Fruit fly (Drosophila melanogaster) whole organism, embryonic: ENCODE data around the gene CG3040.

ENCODE experiments used
- CG10366 ChIP-seq: fragments of 200-800 bp; sonication (Bioruptor generic); IDR thresholded peaks from 2 replicates; pipeline ENCODE4 v1.3.6; 2022; ENCODE audit warnings: missing biosample characterization, missing genetic modification characterization
- CG11085 ChIP-seq: fragments of 200-800 bp; sonication (Bioruptor generic); IDR thresholded peaks from 2 replicates; pipeline ENCODE4 v1.3.6; 2022; ENCODE audit warnings: missing biosample characterization, missing genetic modification characterization
- CG11398 ChIP-seq: fragments of 200-800 bp; sonication (Bioruptor generic); optimal IDR thresholded peaks from 2 replicates; lab custom pipeline; 2016; ENCODE audit warnings: missing biosample characterization, missing genetic modification characterization
- CG12071 ChIP-seq: fragments of 200-800 bp; sonication (Bioruptor generic); optimal IDR thresholded peaks from 3 replicates; lab custom pipeline; 2018; ENCODE audit warnings: missing biosample characterization, mild to moderate bottlenecking, missing genetic modification characterization
- CG13123 ChIP-seq: fragments of 200-800 bp; sonication (Bioruptor generic); optimal IDR thresholded peaks from 2 replicates; lab custom pipeline; 2016; ENCODE audit warnings: missing biosample characterization, missing genetic modification characterization
- CG13424 ChIP-seq: fragments of 200-800 bp; sonication (Bioruptor generic); optimal IDR thresholded peaks from 2 replicates; lab custom pipeline; 2019; ENCODE audit warnings: missing biosample characterization, mild to moderate bottlenecking, missing genetic modification characterization, moderate library complexity
- CG15011 ChIP-seq: fragments of 200-800 bp; sonication (Bioruptor generic); optimal IDR thresholded peaks from 3 replicates; lab custom pipeline; 2018; ENCODE audit warnings: missing biosample characterization, mild to moderate bottlenecking, missing genetic modification characterization
- CG15696 ChIP-seq: fragments of 200-800 bp; sonication (Bioruptor generic); optimal IDR thresholded peaks from 2 replicates; lab custom pipeline; 2019; ENCODE audit warnings: missing biosample characterization, mild to moderate bottlenecking, missing genetic modification characterization, moderate library complexity
- CG1792 ChIP-seq: fragments of 200-800 bp; sonication (Bioruptor generic); optimal IDR thresholded peaks from 2 replicates; lab custom pipeline; 2016; ENCODE audit warnings: missing biosample characterization, missing genetic modification characterization
- CG18262 ChIP-seq: fragments of 200-800 bp; optimal IDR thresholded peaks from 3 replicates; lab custom pipeline; 2019; ENCODE audit warnings: missing biosample characterization, mild to moderate bottlenecking, missing genetic modification characterization, moderate library complexity
- CG2120 ChIP-seq: fragments of 200-800 bp; sonication (Bioruptor generic); optimal IDR thresholded peaks from 3 replicates; lab custom pipeline; 2016; ENCODE audit warnings: missing biosample characterization, missing genetic modification characterization
- CG32532 ChIP-seq: fragments of 200-800 bp; sonication (Bioruptor generic); IDR thresholded peaks from 2 replicates; pipeline ENCODE4 v1.3.6; 2022; ENCODE audit warnings: missing biosample characterization, missing genetic modification characterization
- CG3281 ChIP-seq: fragments of 200-800 bp; sonication (Bioruptor generic); optimal IDR thresholded peaks from 3 replicates; lab custom pipeline; 2017; ENCODE audit warnings: missing biosample characterization, mild to moderate bottlenecking, missing genetic modification characterization
- CG3847 ChIP-seq: fragments of 200-800 bp; sonication (Bioruptor generic); IDR thresholded peaks from 2 replicates; pipeline ENCODE4 v1.3.6; 2022; ENCODE audit warnings: missing biosample characterization, missing genetic modification characterization
- CG42726 ChIP-seq: fragments of 200-800 bp; sonication (Bioruptor generic); IDR thresholded peaks from 2 replicates; pipeline ENCODE4 v1.3.6; 2022; ENCODE audit warnings: missing biosample characterization, missing genetic modification characterization; ENCODE audit not compliant: partially characterized antibody
- CG6175 ChIP-seq: fragments of 200-800 bp; sonication (Bioruptor generic); IDR thresholded peaks from 3 replicates; pipeline ENCODE4 v1.3.6; 2022; ENCODE audit warnings: missing biosample characterization, missing genetic modification characterization
- CG6765 ChIP-seq: fragments of 200-800 bp; sonication (Bioruptor generic); optimal IDR thresholded peaks from 3 replicates; lab custom pipeline; 2017; ENCODE audit warnings: missing biosample characterization, mild to moderate bottlenecking, missing genetic modification characterization
- CG7372 ChIP-seq: fragments of 200-800 bp; sonication (Bioruptor generic); IDR thresholded peaks from 2 replicates; pipeline ENCODE4 v1.3.6; 2022; ENCODE audit warnings: missing biosample characterization, missing genetic modification characterization
- CG7963 ChIP-seq: fragments of 200-800 bp; sonication (Bioruptor generic); IDR thresholded peaks from 3 replicates; pipeline ENCODE4 v1.3.6; 2022; ENCODE audit warnings: missing biosample characterization, missing genetic modification characterization; ENCODE audit not compliant: partially characterized antibody
- CG9727 ChIP-seq: fragments of 200-800 bp; sonication (Bioruptor generic); optimal IDR thresholded peaks from 3 replicates; lab custom pipeline; 2017; ENCODE audit warnings: missing biosample characterization, mild to moderate bottlenecking, missing genetic modification characterization
- CG9817 ChIP-seq: fragments of 200-800 bp; sonication (Bioruptor generic); optimal IDR thresholded peaks from 2 replicates; lab custom pipeline; 2018; ENCODE audit warnings: missing biosample characterization, mild to moderate bottlenecking, missing genetic modification characterization, moderate library complexity
- Dp ChIP-seq: fragments of 200-800 bp; sonication (Bioruptor generic); optimal IDR thresholded peaks from 2 replicates; lab custom pipeline; 2018; ENCODE audit warnings: missing biosample characterization, mild to moderate bottlenecking, missing genetic modification characterization, moderate library complexity
- HLH4C ChIP-seq: fragments of 200-800 bp; sonication (Bioruptor generic); IDR thresholded peaks from 3 replicates; pipeline ENCODE4 v1.3.6; 2022; ENCODE audit warnings: missing biosample characterization, missing genetic modification characterization; ENCODE audit not compliant: partially characterized antibody
- Lim3 ChIP-seq: fragments of 200-800 bp; sonication (Bioruptor generic); IDR thresholded peaks from 2 replicates; pipeline ENCODE4 v1.3.6; 2022; ENCODE audit warnings: missing biosample characterization, missing genetic modification characterization
- Spps ChIP-seq: fragments of 200-800 bp; sonication (Bioruptor generic); optimal IDR thresholded peaks from 2 replicates; lab custom pipeline; 2018; ENCODE audit warnings: missing biosample characterization, mild to moderate bottlenecking, missing genetic modification characterization
- abd-A ChIP-seq: fragments of 200-800 bp; sonication (Bioruptor generic); optimal IDR thresholded peaks from 3 replicates; lab custom pipeline; 2019; ENCODE audit warnings: missing biosample characterization, mild to moderate bottlenecking, missing genetic modification characterization, moderate library complexity
- az2 ChIP-seq: fragments of 200-800 bp; sonication (Bioruptor generic); optimal IDR thresholded peaks from 3 replicates; lab custom pipeline; 2016; ENCODE audit warnings: missing biosample characterization, missing genetic modification characterization
- cas ChIP-seq: fragments of 200-800 bp; sonication (Bioruptor generic); IDR thresholded peaks from 2 replicates; pipeline ENCODE4 v1.3.6; 2022; ENCODE audit warnings: missing biosample characterization, missing genetic modification characterization
- croc ChIP-seq: fragments of 200-800 bp; sonication (Bioruptor generic); conservative IDR thresholded peaks from 3 replicates; pipeline ENCODE4 v1.3.6; 2022; ENCODE audit warnings: missing biosample characterization, missing genetic modification characterization
- dpn ChIP-seq, 2 experiments: fragments of 200-800 bp; sonication (Bioruptor generic); optimal IDR thresholded peaks; 3 replicates each; lab custom pipeline; 2016; ENCODE audit warnings: missing biosample characterization in 2 of 2, missing genetic modification characterization in 2 of 2
- exex ChIP-seq: fragments of 200-800 bp; sonication (Bioruptor generic); optimal IDR thresholded peaks from 4 replicates; lab custom pipeline; 2018; ENCODE audit warnings: missing biosample characterization, mild to moderate bottlenecking, missing genetic modification characterization, moderate library complexity
- fd64A ChIP-seq: fragments of 200-800 bp; sonication (Bioruptor generic); optimal IDR thresholded peaks from 3 replicates; lab custom pipeline; 2018; ENCODE audit warnings: missing biosample characterization, mild to moderate bottlenecking, missing genetic modification characterization
- fd96Cb ChIP-seq: fragments of 200-800 bp; sonication (Bioruptor generic); optimal IDR thresholded peaks from 2 replicates; lab custom pipeline; 2018; ENCODE audit warnings: missing biosample characterization, mild to moderate bottlenecking, missing genetic modification characterization, moderate library complexity
- ham ChIP-seq: fragments of 200-800 bp; sonication (Bioruptor generic); IDR thresholded peaks from 2 replicates; pipeline ENCODE4 v1.3.6; 2022; ENCODE audit warnings: missing biosample characterization, missing genetic modification characterization
- hkb ChIP-seq, 2 experiments: fragments of 200-800 bp in 1 of 2; fragments of >200 bp in 1 of 2; sonication (Bioruptor generic) in 1 of 2; IDR thresholded peaks in 1 of 2; optimal IDR thresholded peaks in 1 of 2; 2 replicates each; pipeline versions ENCODE4 v1.3.6 to Lab custom; 2017 to 2022; ENCODE audit warnings: missing biosample characterization in 1 of 2, missing genetic modification characterization in 1 of 2
- jumu ChIP-seq: fragments of 200-800 bp; sonication (Bioruptor generic); optimal IDR thresholded peaks from 3 replicates; lab custom pipeline; 2016; ENCODE audit warnings: missing biosample characterization, missing genetic modification characterization
- luna ChIP-seq: fragments of 200-800 bp; sonication (Bioruptor generic); optimal IDR thresholded peaks from 2 replicates; lab custom pipeline; 2016; ENCODE audit warnings: missing biosample characterization, missing genetic modification characterization
- p53 ChIP-seq: fragments of 200-800 bp; sonication (Bioruptor generic); optimal IDR thresholded peaks from 2 replicates; lab custom pipeline; 2016; ENCODE audit warnings: missing biosample characterization, missing genetic modification characterization
- pho ChIP-seq: fragments of 200-800 bp; sonication (Bioruptor generic); optimal IDR thresholded peaks from 2 replicates; lab custom pipeline; 2016; ENCODE audit warnings: missing biosample characterization, missing genetic modification characterization
- pzg ChIP-seq: fragments of 200-800 bp; sonication (Bioruptor generic); optimal IDR thresholded peaks from 3 replicates; lab custom pipeline; 2018; ENCODE audit warnings: missing biosample characterization, mild to moderate bottlenecking, missing genetic modification characterization, moderate library complexity
- salm ChIP-seq: fragments of 200-800 bp; sonication (Bioruptor generic); optimal IDR thresholded peaks from 2 replicates; lab custom pipeline; 2018; ENCODE audit warnings: missing biosample characterization, mild to moderate bottlenecking, missing genetic modification characterization
- tin ChIP-seq: fragments of 200-800 bp; sonication (Bioruptor generic); optimal IDR thresholded peaks from 3 replicates; lab custom pipeline; 2016; ENCODE audit warnings: missing biosample characterization, missing genetic modification characterization
- unc-4 ChIP-seq: fragments of 200-800 bp; sonication (Bioruptor generic); IDR thresholded peaks from 2 replicates; pipeline ENCODE4 v1.3.6; 2022; ENCODE audit warnings: missing biosample characterization, missing genetic modification characterization; ENCODE audit not compliant: partially characterized antibody
- unpg ChIP-seq: fragments of 200-800 bp; sonication (Bioruptor generic); optimal IDR thresholded peaks from 3 replicates; lab custom pipeline; 2018; ENCODE audit warnings: missing biosample characterization, mild to moderate bottlenecking, missing genetic modification characterization, moderate library complexity
- zen ChIP-seq: fragments of 200-800 bp; sonication (Bioruptor generic); optimal IDR thresholded peaks from 3 replicates; lab custom pipeline; 2018; ENCODE audit warnings: missing biosample characterization, mild to moderate bottlenecking, missing genetic modification characterization, moderate library complexity
- zen2 ChIP-seq: fragments of 200-800 bp; sonication (Bioruptor generic); IDR thresholded peaks from 3 replicates; pipeline ENCODE4 v1.3.6; 2022; ENCODE audit warnings: missing biosample characterization, missing genetic modification characterization; ENCODE audit not compliant: partially characterized antibody
- zf30C ChIP-seq: fragments of 200-800 bp; sonication (Bioruptor generic); optimal IDR thresholded peaks from 3 replicates; lab custom pipeline; 2018; ENCODE audit warnings: missing biosample characterization, mild to moderate bottlenecking, missing genetic modification characterization
- zfh2 ChIP-seq: fragments of 200-800 bp; sonication (Bioruptor generic); optimal IDR thresholded peaks from 2 replicates; lab custom pipeline; 2016; ENCODE audit warnings: missing biosample characterization, missing genetic modification characterization

Gene CG3040

DNA sequence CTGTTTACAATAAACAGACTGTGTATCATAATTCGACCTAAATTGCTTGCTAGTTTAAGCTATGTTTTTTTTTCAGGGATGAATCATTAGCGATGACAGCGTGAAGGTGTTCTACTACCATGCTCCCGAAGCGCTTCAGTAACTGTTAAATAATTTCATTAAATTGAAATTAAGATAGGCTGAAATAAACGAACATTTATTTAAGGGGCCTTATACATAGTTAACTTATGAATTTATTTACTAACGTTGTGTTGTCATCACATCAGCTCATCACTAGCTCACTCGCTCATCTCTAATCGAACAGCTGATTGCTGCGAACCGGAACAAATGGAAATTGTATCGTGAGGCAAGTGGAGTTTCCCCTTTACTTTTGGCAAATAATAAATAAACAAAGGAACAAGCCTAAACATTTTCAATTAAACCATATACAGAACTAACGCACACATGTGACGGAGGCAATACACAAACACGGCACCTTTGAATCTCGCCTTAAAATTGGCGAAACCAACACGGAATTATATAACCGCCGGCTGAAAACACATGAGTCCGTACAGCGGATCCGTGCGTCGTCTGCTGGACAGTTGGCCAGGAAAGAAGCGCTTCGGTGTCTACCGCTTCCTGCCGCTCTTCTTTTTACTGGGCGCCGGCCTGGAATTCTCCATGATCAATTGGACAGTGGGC lies 38.0 kb upstream of the CG3040 start, which contains the start of the genes cm, sloth1 and sloth2 (continued):
- TF ChIP-seq CG15011 (peak; percentile 39), CG1792 (GFP tag; lab: Kevin White, UChicago) (peak; percentile 60), zen (peak; percentile 80), zfh2 (GFP tag; lab: Kevin White, UChicago) (peak; percentile 92), zen2 (peak; percentile 74; the same call in 1 of the 3 replicates), CG10366 (GFP tag; lab: Robert Waterston, UW) (peak; percentile 85), CG18262 (peak; percentile 74), tin (peak; percentile 87), CG13123 (GFP tag; lab: Kevin White, UChicago) (peak; percentile 75), CG6765 (GFP tag; lab: Kevin White, UChicago) (peak; percentile 50), pzg (GFP tag; lab: Kevin White, UChicago) (peak; percentile 53), hkb (optimal IDR thresholded peaks at IDR 0.05; lab: Kevin White, UChicago) (no peak), hkb (GFP tag; IDR thresholded peaks at IDR 0.05; lab: Robert Waterston, UW) (peak; percentile 87), CG7372 (GFP tag; lab: Robert Waterston, UW) (peak; percentile 63), luna (GFP tag; lab: Kevin White, UChicago) (peak; percentile 63), ham (peak; percentile 46; the same call in 1 of the 2 replicates), salm (peak; percentile 74), fd96Cb (tag; lab: Kevin White, UChicago) (peak; percentile 75), pho (GFP tag; lab: Kevin White, UChicago) (peak; percentile 87), dpn (GFP tag; optimal IDR thresholded peaks at IDR 0.05; lab: Kevin White, UChicago) (peak; percentile 86 to 89), cas (GFP tag; lab: Robert Waterston, UW) (peak; percentile 81), abd-A (tag; lab: Kevin White, UChicago) (peak; percentile 20), fd64A (no peak), croc (GFP tag; lab: Robert Waterston, UW) (peak; percentile 73; the same call in 2 of the 3 replicates), exex (tag; lab: Kevin White, UChicago) (peak; percentile 44), CG42726 (GFP tag; lab: Robert Waterston, UW) (peak; percentile 64), CG12071 (GFP tag; lab: Kevin White, UChicago) (peak; percentile 55), CG15696 (tag; lab: Kevin White, UChicago) (peak; percentile 87), CG6175 (GFP tag; lab: Robert Waterston, UW) (no peak; the same call in 2 of the 3 replicates), CG9817 (tag; lab: Kevin White, UChicago) (peak; percentile 90), CG11085 (GFP tag; lab: Robert Waterston, UW) (peak; percentile 83), CG32532 (peak; percentile 88), Spps (tag; lab: Kevin White, UChicago) (peak; percentile 69), CG3281 (GFP tag; lab: Kevin White, UChicago) (peak; percentile 77), jumu (GFP tag; lab: Kevin White, UChicago) (peak; percentile 82), CG9727 (GFP tag; lab: Kevin White, UChicago) (peak; percentile 81), p53 (GFP tag; lab: Kevin White, UChicago) (peak; percentile 26), CG7963 (GFP tag; lab: Robert Waterston, UW) (peak; percentile 62), Lim3 (GFP tag; lab: Robert Waterston, UW) (no peak; the same call in 1 of the 2 replicates), CG3847 (GFP tag; lab: Robert Waterston, UW) (peak; percentile 87), HLH4C (GFP tag; lab: Robert Waterston, UW) (peak; percentile 69), az2 (peak; percentile 91), CG2120 (GFP tag; lab: Kevin White, UChicago) (peak; percentile 95), Dp (GFP tag; lab: Kevin White, UChicago) (no peak), CG13424 (tag; lab: Kevin White, UChicago) (peak; percentile 92), zf30C (GFP tag; lab: Kevin White, UChicago) (peak; percentile 13), unc-4 (GFP tag; lab: Robert Waterston, UW) (peak; percentile 91), CG11398 (GFP tag; lab: Kevin White, UChicago) (peak; percentile 85), unpg (GFP tag; lab: Kevin White, UChicago) (peak; percentile 87)
